Fruit fly (Drosophila melanogaster): Measurements from ENCODE around the gene CG15385.
A peak's percentile ranks its signal among the peaks of the same experiment; 100 is the strongest.

CG15385 gene

DNA sequence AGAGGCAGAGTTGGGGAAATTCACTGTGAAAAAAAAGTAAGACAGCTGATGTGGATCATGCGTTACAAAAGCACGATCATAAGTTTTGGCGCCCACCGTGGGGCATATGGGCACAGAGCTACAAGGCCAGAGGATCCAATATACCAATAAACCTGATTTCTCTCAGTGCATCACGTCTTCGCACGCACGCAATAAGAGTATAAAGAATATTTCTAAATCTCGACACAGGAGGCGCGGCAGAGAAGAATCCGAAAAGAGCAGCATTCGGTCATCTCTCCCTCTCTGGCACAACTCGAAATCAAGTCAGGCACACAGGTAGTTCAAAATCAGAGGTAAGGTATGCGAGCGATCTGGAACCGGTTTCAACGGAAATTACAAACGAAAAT, 48.8 kb downstream of the CG15385 start (continued):
- TF ChIP-seq unpg (GFP tag; optimal IDR thresholded peaks at IDR 0.05): peak; percentile 89
- TF ChIP-seq pzg (GFP tag; optimal IDR thresholded peaks at IDR 0.05): no peak
- TF ChIP-seq CG2199 (GFP tag; IDR thresholded peaks at IDR 0.05): peak; percentile 95
- peak; percentile 91 for TF ChIP-seq Antp (GFP tag; optimal IDR thresholded peaks at IDR 0.05)
- TF ChIP-seq Meics (GFP tag; optimal IDR thresholded peaks at IDR 0.05): peak; percentile 64
- TF ChIP-seq CG6689 (GFP tag; IDR thresholded peaks at IDR 0.05): peak; percentile 92
- TF ChIP-seq CG16779 (GFP tag; IDR thresholded peaks at IDR 0.05): peak; percentile 86
- peak; percentile 56 for TF ChIP-seq ERR (GFP tag; optimal IDR thresholded peaks at IDR 0.05)
- TF ChIP-seq Dp (GFP tag; optimal IDR thresholded peaks at IDR 0.05): no peak
- peak; percentile 87 for TF ChIP-seq CG5953 (GFP tag; IDR thresholded peaks at IDR 0.05)
- TF ChIP-seq eyg (GFP tag; optimal IDR thresholded peaks at IDR 0.05): peak; percentile 63
- peak; percentile 78 for TF ChIP-seq wdn (GFP tag; IDR thresholded peaks at IDR 0.05)
- TF ChIP-seq HmgD (GFP tag; optimal IDR thresholded peaks at IDR 0.05): no peak
- peak; percentile 96 for TF ChIP-seq CG16815 (GFP tag; optimal IDR thresholded peaks at IDR 0.05)
- peak; percentile 98 for TF ChIP-seq Xrp1 (GFP tag; IDR thresholded peaks at IDR 0.05)
- TF ChIP-seq onecut (GFP tag; IDR thresholded peaks at IDR 0.05): peak; percentile 87
- TF ChIP-seq sr (GFP tag; IDR thresholded peaks at IDR 0.05): peak; percentile 82; the same call in 2 of the 3 replicates
- TF ChIP-seq CG13894 (tag; optimal IDR thresholded peaks at IDR 0.05): no peak
- peak; percentile 72 for TF ChIP-seq CrebB (tag; optimal IDR thresholded peaks at IDR 0.05)
- TF ChIP-seq Gsc (GFP tag; IDR thresholded peaks at IDR 0.05): peak; percentile 93
- TF ChIP-seq sna (GFP tag; IDR thresholded peaks at IDR 0.05; ENCODE audit: partially characterized antibody): no peak
- TF ChIP-seq ind (GFP tag; optimal IDR thresholded peaks at IDR 0.05): peak; percentile 82
- TF ChIP-seq crp (GFP tag; optimal IDR thresholded peaks at IDR 0.05): peak in 1 of 2 experiments; percentile 63
- peak; percentile 95 for TF ChIP-seq H15 (GFP tag; IDR thresholded peaks at IDR 0.05)
- TF ChIP-seq CG10462 (GFP tag; optimal IDR thresholded peaks at IDR 0.05): peak; percentile 71
- peak; percentile 85 for TF ChIP-seq CG18476 (GFP tag; optimal IDR thresholded peaks at IDR 0.05)
- TF ChIP-seq CG2202 (tag; optimal IDR thresholded peaks at IDR 0.05): peak; percentile 89
- peak; percentile 85 for TF ChIP-seq tin (GFP tag; optimal IDR thresholded peaks at IDR 0.05)
- TF ChIP-seq CG12744 (GFP tag; optimal IDR thresholded peaks at IDR 0.05): peak; percentile 64
- no peak for TF ChIP-seq CG13287 (GFP tag; IDR thresholded peaks at IDR 0.05; ENCODE audit: partially characterized antibody)
- no peak for TF ChIP-seq ato (GFP tag; IDR thresholded peaks at IDR 0.05; ENCODE audit: partially characterized antibody)
- TF ChIP-seq gt (GFP tag; IDR thresholded peaks at IDR 0.05): peak; percentile 90
- peak; percentile 85 for TF ChIP-seq CG6254 (GFP tag; optimal IDR thresholded peaks at IDR 0.05)
- TF ChIP-seq Jarid2 (GFP tag; optimal IDR thresholded peaks at IDR 0.05): peak; percentile 50
- TF ChIP-seq Asciz (GFP tag; optimal IDR thresholded peaks at IDR 0.05): peak; percentile 79
- peak; percentile 95 for TF ChIP-seq CG30431 (GFP tag; optimal IDR thresholded peaks at IDR 0.05)
- TF ChIP-seq lmd (GFP tag; IDR thresholded peaks at IDR 0.05): peak; percentile 92
- TF ChIP-seq CG15073 (GFP tag; optimal IDR thresholded peaks at IDR 0.05): peak; percentile 26
- peak; percentile 95 for TF ChIP-seq CG16863 (GFP tag; optimal IDR thresholded peaks at IDR 0.05)
- TF ChIP-seq CG32767 (GFP tag; IDR thresholded peaks at IDR 0.05): peak; percentile 82
- peak; percentile 65 for TF ChIP-seq gcm2 (GFP tag; optimal IDR thresholded peaks at IDR 0.05)
- peak; percentile 83 for TF ChIP-seq NC2β (GFP tag; optimal IDR thresholded peaks at IDR 0.05)
- peak; percentile 90 for TF ChIP-seq CG32532 (GFP tag; IDR thresholded peaks at IDR 0.05)
- TF ChIP-seq CG11456 (GFP tag; IDR thresholded peaks at IDR 0.05): peak; percentile 86
- peak; percentile 85 for TF ChIP-seq ems (GFP tag; optimal IDR thresholded peaks at IDR 0.05)
- TF ChIP-seq CG10209 (GFP tag; optimal IDR thresholded peaks at IDR 0.05): peak; percentile 89
